Fruit fly (Drosophila melanogaster) whole organism, embryonic: Measurements from ENCODE around the gene TwdlC.
A peak's percentile ranks its signal among the peaks of the same experiment; 100 is the strongest.

Experiments used
- Aef1 ChIP-seq: fragments of 200-800 bp; sonication (Bioruptor generic); IDR thresholded peaks from 3 replicates; pipeline ENCODE4 v1.3.6; 2022; ENCODE audit warnings: missing biosample characterization, missing genetic modification characterization
- Atf-2 ChIP-seq: fragments of 200-800 bp; sonication (Bioruptor generic); optimal IDR thresholded peaks from 2 replicates; lab custom pipeline; 2016; ENCODE audit warnings: missing biosample characterization, missing genetic modification characterization
- CG10267 ChIP-seq: fragments of 200-800 bp; sonication (Bioruptor generic); optimal IDR thresholded peaks from 2 replicates; lab custom pipeline; 2018; ENCODE audit warnings: missing biosample characterization, mild to moderate bottlenecking, missing genetic modification characterization, moderate library complexity
- CG13287 ChIP-seq: fragments of 200-800 bp; sonication (Bioruptor generic); IDR thresholded peaks from 2 replicates; pipeline ENCODE4 v1.3.6; 2022; ENCODE audit warnings: missing biosample characterization, missing genetic modification characterization; ENCODE audit not compliant: partially characterized antibody
- CG13624 ChIP-seq: fragments of 200-800 bp; sonication (Bioruptor generic); optimal IDR thresholded peaks from 2 replicates; lab custom pipeline; 2016; ENCODE audit warnings: missing biosample characterization, missing genetic modification characterization
- CG13775 ChIP-seq: fragments of 200-800 bp; sonication (Bioruptor generic); optimal IDR thresholded peaks from 3 replicates; lab custom pipeline; 2017; ENCODE audit warnings: missing biosample characterization, mild to moderate bottlenecking, missing genetic modification characterization
- CG15073 ChIP-seq: fragments of 200-800 bp; sonication (Bioruptor generic); optimal IDR thresholded peaks from 2 replicates; lab custom pipeline; 2016; ENCODE audit warnings: missing biosample characterization, missing genetic modification characterization
- CG17361 ChIP-seq: fragments of 200-800 bp; sonication (Bioruptor generic); IDR thresholded peaks from 3 replicates; pipeline ENCODE4 v1.3.6; 2022; ENCODE audit warnings: missing biosample characterization, missing genetic modification characterization
- CG18262 ChIP-seq: fragments of 200-800 bp; optimal IDR thresholded peaks from 3 replicates; lab custom pipeline; 2019; ENCODE audit warnings: missing biosample characterization, mild to moderate bottlenecking, missing genetic modification characterization, moderate library complexity
- CG1832 ChIP-seq: fragments of 200-800 bp; sonication (Bioruptor generic); optimal IDR thresholded peaks from 2 replicates; lab custom pipeline; 2017; ENCODE audit warnings: missing biosample characterization, mild to moderate bottlenecking, missing genetic modification characterization, inconsistent platforms
- CG2712 ChIP-seq: fragments of 200-800 bp; optimal IDR thresholded peaks from 3 replicates; lab custom pipeline; 2019; ENCODE audit warnings: missing biosample characterization, mild to moderate bottlenecking, missing genetic modification characterization, moderate library complexity
- CG30020 ChIP-seq: fragments of 200-800 bp; optimal IDR thresholded peaks from 2 replicates; lab custom pipeline; 2019; ENCODE audit warnings: missing biosample characterization, mild to moderate bottlenecking, missing genetic modification characterization, moderate library complexity
- CG30431 ChIP-seq: fragments of 200-800 bp; sonication (Bioruptor generic); optimal IDR thresholded peaks from 2 replicates; lab custom pipeline; 2017; ENCODE audit warnings: missing biosample characterization, missing genetic modification characterization
- CG5180 ChIP-seq: fragments of 200-800 bp; sonication (Bioruptor generic); optimal IDR thresholded peaks from 3 replicates; lab custom pipeline; 2017; ENCODE audit warnings: missing biosample characterization, missing genetic modification characterization, mild to moderate bottlenecking, moderate library complexity, missing genetic modification reagents
- CG5245 ChIP-seq: fragments of 200-800 bp; sonication (Bioruptor generic); optimal IDR thresholded peaks from 3 replicates; lab custom pipeline; 2016; ENCODE audit warnings: missing biosample characterization, missing genetic modification characterization
- CG6175 ChIP-seq: fragments of 200-800 bp; sonication (Bioruptor generic); IDR thresholded peaks from 3 replicates; pipeline ENCODE4 v1.3.6; 2022; ENCODE audit warnings: missing biosample characterization, missing genetic modification characterization
- CG6813 ChIP-seq: fragments of 200-800 bp; sonication (Bioruptor generic); optimal IDR thresholded peaks from 2 replicates; lab custom pipeline; 2017; ENCODE audit warnings: missing biosample characterization, missing genetic modification characterization, mild to moderate bottlenecking, moderate library complexity, missing genetic modification reagents
- CG7357 ChIP-seq: fragments of 200-800 bp; sonication (Bioruptor generic); IDR thresholded peaks from 3 replicates; pipeline ENCODE4 v1.3.6; 2022; ENCODE audit warnings: missing biosample characterization, missing genetic modification characterization
- CG7556 ChIP-seq: fragments of 200-800 bp; sonication (Bioruptor generic); optimal IDR thresholded peaks from 2 replicates; lab custom pipeline; 2017; ENCODE audit warnings: missing biosample characterization, mild to moderate bottlenecking, missing genetic modification characterization
- CG9797 ChIP-seq: fragments of 200-800 bp; sonication (Bioruptor generic); optimal IDR thresholded peaks from 3 replicates; lab custom pipeline; 2018; ENCODE audit warnings: missing biosample characterization, mild to moderate bottlenecking, missing genetic modification characterization
- CoRest ChIP-seq: fragments of 200-800 bp; sonication (Bioruptor generic); optimal IDR thresholded peaks from 3 replicates; lab custom pipeline; 2018; ENCODE audit warnings: missing biosample characterization, mild to moderate bottlenecking, missing genetic modification characterization, moderate library complexity
- E2f1 ChIP-seq: fragments of 200-800 bp; sonication (Bioruptor generic); IDR thresholded peaks from 2 replicates; pipeline ENCODE4 v1.3.6; 2022; ENCODE audit warnings: missing biosample characterization, missing genetic modification characterization
- E2f2 ChIP-seq: fragments of 200-800 bp; sonication (Bioruptor generic); IDR thresholded peaks from 2 replicates; pipeline ENCODE4 v1.3.6; 2022; ENCODE audit warnings: missing biosample characterization, missing genetic modification characterization
- Fer2 ChIP-seq: fragments of 200-800 bp; sonication (Bioruptor generic); optimal IDR thresholded peaks from 2 replicates; lab custom pipeline; 2018; ENCODE audit warnings: missing biosample characterization, mild to moderate bottlenecking, missing genetic modification characterization, moderate library complexity
- HLH54F ChIP-seq: fragments of 200-800 bp; sonication (Bioruptor generic); optimal IDR thresholded peaks from 3 replicates; lab custom pipeline; 2016; ENCODE audit warnings: missing biosample characterization, missing genetic modification characterization
- Lhr ChIP-seq: fragments of 200-800 bp; sonication (Bioruptor generic); optimal IDR thresholded peaks from 3 replicates; lab custom pipeline; 2017; ENCODE audit warnings: mild to moderate bottlenecking, missing biosample characterization, missing genetic modification reagents, missing genetic modification characterization
- Lim3 ChIP-seq: fragments of 200-800 bp; sonication (Bioruptor generic); IDR thresholded peaks from 2 replicates; pipeline ENCODE4 v1.3.6; 2022; ENCODE audit warnings: missing biosample characterization, missing genetic modification characterization
- Oli ChIP-seq: fragments of 200-800 bp; sonication (Bioruptor generic); optimal IDR thresholded peaks from 2 replicates; lab custom pipeline; 2018; ENCODE audit warnings: missing biosample characterization, mild to moderate bottlenecking, missing genetic modification characterization, moderate library complexity
- Spps ChIP-seq: fragments of 200-800 bp; sonication (Bioruptor generic); optimal IDR thresholded peaks from 2 replicates; lab custom pipeline; 2018; ENCODE audit warnings: missing biosample characterization, mild to moderate bottlenecking, missing genetic modification characterization
- Ssrp ChIP-seq: fragments of 200-800 bp; sonication (Bioruptor generic); optimal IDR thresholded peaks from 2 replicates; lab custom pipeline; 2018; ENCODE audit warnings: missing biosample characterization, mild to moderate bottlenecking, missing genetic modification characterization, moderate library complexity
- bcd ChIP-seq: fragments of 200-800 bp; sonication (Bioruptor generic); optimal IDR thresholded peaks from 2 replicates; lab custom pipeline; 2017; ENCODE audit warnings: missing biosample characterization, mild to moderate bottlenecking, missing genetic modification characterization
- cwo ChIP-seq: fragments of 200-800 bp; sonication (Bioruptor generic); optimal IDR thresholded peaks from 3 replicates; lab custom pipeline; 2017; ENCODE audit warnings: missing biosample characterization, missing genetic modification characterization, mild to moderate bottlenecking, moderate library complexity, missing genetic modification reagents
- fd102C ChIP-seq: fragments of 200-800 bp; sonication (Bioruptor generic); optimal IDR thresholded peaks from 2 replicates; lab custom pipeline; 2018; ENCODE audit warnings: missing biosample characterization, mild to moderate bottlenecking, missing genetic modification characterization, moderate library complexity
- gsb ChIP-seq: fragments of 200-800 bp; sonication (Bioruptor generic); IDR thresholded peaks from 2 replicates; pipeline ENCODE4 v1.3.6; 2022; ENCODE audit warnings: missing biosample characterization, missing genetic modification characterization
- hb ChIP-seq: fragments of 200-800 bp; sonication (Bioruptor generic); IDR thresholded peaks from 3 replicates; pipeline ENCODE4 v1.3.6; 2022; ENCODE audit warnings: missing biosample characterization, missing genetic modification characterization; ENCODE audit not compliant: partially characterized antibody
- hbn ChIP-seq: fragments of 200-800 bp; sonication (Bioruptor generic); IDR thresholded peaks from 2 replicates; pipeline ENCODE4 v1.3.6; 2022; ENCODE audit warnings: missing biosample characterization, missing genetic modification characterization; ENCODE audit not compliant: partially characterized antibody
- klu ChIP-seq: fragments of 200-800 bp; sonication (Bioruptor generic); IDR thresholded peaks from 2 replicates; pipeline ENCODE4 v1.3.6; 2022; ENCODE audit warnings: missing biosample characterization, missing genetic modification characterization
- otp ChIP-seq: fragments of 200-800 bp; sonication (Bioruptor generic); IDR thresholded peaks from 3 replicates; pipeline ENCODE4, ENCODE4 v1.3.6; 2022; ENCODE audit warnings: missing biosample characterization, missing genetic modification characterization
- p53 ChIP-seq: fragments of 200-800 bp; sonication (Bioruptor generic); optimal IDR thresholded peaks from 2 replicates; lab custom pipeline; 2016; ENCODE audit warnings: missing biosample characterization, missing genetic modification characterization
- pum ChIP-seq: fragments of 200-800 bp; sonication (Bioruptor generic); optimal IDR thresholded peaks from 2 replicates; lab custom pipeline; 2016; ENCODE audit warnings: missing biosample characterization, missing genetic modification characterization
- rib ChIP-seq: fragments of 200-800 bp; sonication (Bioruptor generic); IDR thresholded peaks from 2 replicates; pipeline ENCODE4 v1.3.6; 2022; ENCODE audit warnings: missing biosample characterization, missing genetic modification characterization
- scrt ChIP-seq: fragments of 200-800 bp; sonication (Bioruptor generic); optimal IDR thresholded peaks from 2 replicates; lab custom pipeline; 2018; ENCODE audit warnings: missing biosample characterization, mild to moderate bottlenecking, missing genetic modification characterization, moderate library complexity
- slou ChIP-seq: fragments of 200-800 bp; sonication (Bioruptor generic); optimal IDR thresholded peaks from 3 replicates; lab custom pipeline; 2016; ENCODE audit warnings: missing biosample characterization, missing genetic modification characterization
- so ChIP-seq: fragments of 200-800 bp; sonication (Bioruptor generic); IDR thresholded peaks from 3 replicates; pipeline ENCODE4 v1.3.6; 2022; ENCODE audit warnings: missing biosample characterization, missing genetic modification characterization
- sob ChIP-seq: fragments of 200-800 bp; sonication (Bioruptor generic); IDR thresholded peaks from 2 replicates; pipeline ENCODE4 v1.3.6; 2022; ENCODE audit warnings: missing biosample characterization, missing genetic modification characterization
- toy ChIP-seq: fragments of 200-800 bp; sonication (Bioruptor generic); IDR thresholded peaks from 2 replicates; pipeline ENCODE4 v1.3.6; 2022; ENCODE audit warnings: missing biosample characterization, missing genetic modification characterization
- twi ChIP-seq: fragments of 200-800 bp; optimal IDR thresholded peaks from 2 replicates; lab custom pipeline; 2019; ENCODE audit warnings: missing biosample characterization, mild to moderate bottlenecking, missing genetic modification characterization, moderate library complexity
- unpg ChIP-seq: fragments of 200-800 bp; sonication (Bioruptor generic); optimal IDR thresholded peaks from 3 replicates; lab custom pipeline; 2018; ENCODE audit warnings: missing biosample characterization, mild to moderate bottlenecking, missing genetic modification characterization, moderate library complexity
- vvl ChIP-seq: fragments of 200-800 bp; sonication (Bioruptor generic); IDR thresholded peaks from 2 replicates; pipeline ENCODE4 v1.3.6; 2022; ENCODE audit warnings: missing biosample characterization, missing genetic modification characterization

TwdlC gene

dm6 chr3R:26968823-26969638, 25.6 kb upstream of the TwdlC start (continued):
- TF ChIP-seq so (GFP tag; lab: Robert Waterston, UW) (no peak), CG13624 (GFP tag; lab: Kevin White, UChicago) (no peak), CG6813 (GFP tag; lab: Kevin White, UChicago) (no peak), bcd (GFP tag; lab: Kevin White, UChicago) (no peak), Fer2 (tag; lab: Kevin White, UChicago) (no peak), CG30431 (GFP tag; lab: Kevin White, UChicago) (no peak), sob (GFP tag; lab: Robert Waterston, UW) (no peak), CG13775 (GFP tag; lab: Kevin White, UChicago) (no peak), CG13287 (GFP tag; lab: Robert Waterston, UW) (no peak), Lhr (GFP tag; lab: Kevin White, UChicago) (no peak), unpg (GFP tag; lab: Kevin White, UChicago) (peak; percentile 44), klu (GFP tag; lab: Robert Waterston, UW) (no peak), otp (no peak), twi (tag; lab: Kevin White, UChicago) (no peak), CG2712 (tag; lab: Kevin White, UChicago) (peak; percentile 34), Aef1 (GFP tag; lab: Robert Waterston, UW) (no peak), CG18262 (tag; lab: Kevin White, UChicago) (peak; percentile 37), Oli (tag; lab: Kevin White, UChicago) (peak; percentile 37), vvl (GFP tag; lab: Robert Waterston, UW) (no peak), CG6175 (GFP tag; lab: Robert Waterston, UW) (no peak), hbn (no peak), HLH54F (GFP tag; lab: Kevin White, UChicago) (no peak), gsb (GFP tag; lab: Robert Waterston, UW) (peak; percentile 46; the same call in 1 of the 2 replicates), E2f1 (GFP tag; lab: Robert Waterston, UW) (0 out of 2 replicates have a peak, but pooled peaks have one; percentile 31), pum (no peak), CoRest (tag; lab: Kevin White, UChicago) (peak; percentile 51), Lim3 (peak; percentile 54; the same call in 1 of the 2 replicates), slou (GFP tag; lab: Kevin White, UChicago) (no peak), CG30020 (tag; lab: Kevin White, UChicago) (no peak), CG7357 (GFP tag; lab: Robert Waterston, UW) (no peak), toy (GFP tag; lab: Robert Waterston, UW) (no peak), hb (GFP tag; lab: Robert Waterston, UW) (no peak), scrt (no peak), Spps (tag; lab: Kevin White, UChicago) (no peak), CG17361 (peak; percentile 52; the same call in 2 of the 3 replicates), CG5180 (no peak), CG9797 (no peak), CG1832 (GFP tag; lab: Kevin White, UChicago) (no peak), rib (no peak), E2f2 (0 out of 2 replicates have a peak, but pooled peaks have one; percentile 16), p53 (GFP tag; lab: Kevin White, UChicago) (no peak), Atf-2 (GFP tag; lab: Kevin White, UChicago) (no peak), cwo (GFP tag; lab: Kevin White, UChicago) (no peak), CG7556 (GFP tag; lab: Kevin White, UChicago) (no peak), CG15073 (no peak), CG5245 (GFP tag; lab: Kevin White, UChicago) (no peak), fd102C (GFP tag; lab: Kevin White, UChicago) (no peak), CG10267 (tag; lab: Kevin White, UChicago) (no peak), Ssrp (tag; lab: Kevin White, UChicago) (peak; percentile 48)
